Fruit fly (Drosophila melanogaster) S2 (cell line): ENCODE results near the gene Sfp24Bc.

Source experiments
- CG8478 ChIP-seq: fragments of >200 bp; optimal IDR thresholded peaks from 2 replicates; lab custom pipeline; 2018
- CTCF ChIP-seq, 2 experiments: fragments of >200 bp; optimal IDR thresholded peaks; 2 replicates each; lab custom pipeline; 2018

DNA sequence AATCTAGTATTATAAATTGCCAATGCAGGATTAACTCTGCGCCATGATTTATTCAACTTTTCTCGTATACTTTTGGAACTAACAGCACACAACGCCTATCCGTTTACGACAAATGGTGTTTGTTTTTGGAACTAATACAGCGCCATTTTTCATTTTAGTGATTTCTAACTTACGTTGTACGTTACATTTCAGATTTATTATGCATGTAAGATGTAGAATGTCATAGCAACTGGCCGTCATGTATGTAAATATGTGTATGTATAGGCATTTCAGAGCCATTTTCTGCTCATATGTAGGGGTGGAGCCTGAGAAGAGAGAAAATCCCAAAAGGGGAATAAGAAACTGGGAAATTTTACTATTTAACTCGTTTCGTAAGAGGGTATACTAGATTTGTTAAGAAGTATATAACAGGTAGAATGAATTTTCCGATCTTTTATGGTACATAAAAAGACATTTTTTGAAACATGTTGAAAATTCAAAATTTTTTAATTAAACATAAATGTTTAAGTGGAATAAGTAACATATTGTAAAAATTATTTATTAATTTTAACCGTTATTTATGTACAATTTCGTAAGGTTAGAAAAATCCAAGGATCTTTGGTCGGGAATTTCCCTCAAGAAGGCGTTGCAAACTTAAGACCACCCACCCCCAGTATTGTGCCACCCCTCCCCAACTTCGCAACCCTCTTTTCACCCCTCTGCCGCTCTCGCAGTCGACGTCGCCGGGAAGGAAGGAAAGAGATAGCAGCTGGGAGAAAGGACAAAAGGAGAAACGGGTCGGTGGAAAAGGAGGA lies 12.8 kb downstream of the Sfp24Bc start:
- TF ChIP-seq CG8478 (lab: Kevin White, UChicago) (no peak), CTCF (optimal IDR thresholded peaks at IDR 0.05; lab: Kevin White, UChicago) (peak; percentile 98 to 99)
